Fruit fly (Drosophila melanogaster): ENCODE data around the gene CG9555.

The CG9555 gene

DNA sequence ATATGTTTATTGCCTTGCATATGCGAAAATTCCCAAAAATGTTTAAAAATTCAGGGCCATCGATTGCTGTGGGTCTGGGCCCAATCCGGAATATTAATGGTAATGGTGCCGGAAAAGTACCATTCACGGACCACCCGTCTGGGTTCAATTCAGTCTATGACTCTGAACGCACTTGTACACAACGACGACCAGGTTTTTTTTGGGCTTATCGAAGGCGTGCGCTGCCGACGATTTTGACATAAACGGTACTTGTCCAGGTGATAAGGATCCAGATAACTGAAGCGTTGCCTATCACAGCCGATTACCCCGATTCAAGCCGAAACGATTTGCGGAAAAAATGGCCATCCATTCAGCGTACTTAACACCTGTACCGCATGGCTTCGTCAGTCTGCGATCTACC lies at the start of gene CG9555:
CG9555 (plus strand) TSS at position 153 of the 400 bp plus-strand sequence.
- no peak for TF ChIP-seq h (optimal IDR thresholded peaks at IDR 0.05)
- no peak for TF ChIP-seq insv (optimal IDR thresholded peaks at IDR 0.05)
- no peak for TF ChIP-seq psq (optimal IDR thresholded peaks at IDR 0.05)
- TF ChIP-seq ttk (optimal IDR thresholded peaks at IDR 0.05) = no peak
- TF ChIP-seq Myc (optimal IDR thresholded peaks at IDR 0.05) = no peak
- TF ChIP-seq Sin3A (optimal IDR thresholded peaks at IDR 0.05) = no peak

dm6 chr2L:8941736-8942337 lies 49.7 kb upstream of the CG9555 start, which contains the start of gene Argl:
Argl (minus strand) TSS chr2L:8942105.
- TF ChIP-seq psq (optimal IDR thresholded peaks at IDR 0.05) (no peak), ttk (optimal IDR thresholded peaks at IDR 0.05) (no peak), insv (optimal IDR thresholded peaks at IDR 0.05) (no peak), Sin3A (optimal IDR thresholded peaks at IDR 0.05) (no peak), Myc (optimal IDR thresholded peaks at IDR 0.05) (no peak), h (optimal IDR thresholded peaks at IDR 0.05) (no peak)

DNA sequence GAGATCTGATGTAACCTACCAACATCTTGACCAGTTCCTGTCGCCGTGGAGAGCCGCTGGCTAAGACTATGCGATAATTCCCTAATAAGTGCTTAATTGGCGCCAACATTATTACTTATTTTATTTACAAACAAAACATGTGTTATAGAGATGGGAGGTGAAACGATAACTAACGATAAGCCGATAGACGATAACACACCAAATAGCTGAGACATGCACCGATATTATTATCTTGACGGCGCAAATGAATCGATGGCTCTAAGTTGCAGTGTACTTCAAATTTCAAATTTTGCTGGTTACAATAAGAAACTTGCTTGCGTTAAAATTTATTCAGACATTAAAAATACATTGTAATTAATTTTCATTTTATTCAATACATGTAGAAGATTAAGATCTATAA lies 48.4 kb upstream of the CG9555 start, which contains the start of gene CG9515:
CG9515 (minus strand) TSS at position 148 of the 400 bp plus-strand sequence.
- TF ChIP-seq insv (optimal IDR thresholded peaks at IDR 0.05) (no peak), ttk (optimal IDR thresholded peaks at IDR 0.05) (no peak), Myc (optimal IDR thresholded peaks at IDR 0.05) (no peak), h (optimal IDR thresholded peaks at IDR 0.05) (no peak), Sin3A (optimal IDR thresholded peaks at IDR 0.05) (no peak), psq (optimal IDR thresholded peaks at IDR 0.05) (no peak)

DNA sequence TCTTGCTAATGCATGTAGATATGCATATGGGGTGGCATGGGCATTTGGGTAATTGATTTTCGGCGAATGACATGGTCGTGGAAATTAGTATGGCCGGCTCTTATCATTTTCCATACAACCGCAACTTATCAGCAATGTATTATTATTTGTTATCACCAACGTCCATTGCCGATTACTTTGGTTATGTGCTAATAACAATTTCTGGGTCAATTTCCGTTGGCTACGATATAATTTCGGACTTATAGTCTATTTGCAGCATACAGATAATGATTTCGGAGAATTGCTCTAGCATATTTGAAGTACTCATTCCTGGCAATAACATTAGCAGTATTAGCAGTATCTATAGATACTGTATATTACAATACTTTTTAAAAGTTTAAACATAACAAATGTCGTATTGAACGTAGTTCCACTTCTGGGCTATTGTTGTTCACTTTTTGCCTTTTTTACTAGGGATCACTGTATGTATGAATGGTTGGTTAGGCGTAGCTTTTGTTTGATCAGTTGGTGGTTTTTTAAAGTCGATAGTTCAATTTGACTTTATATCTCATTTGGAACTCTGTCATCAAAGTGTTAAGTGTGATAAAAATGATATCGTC lies 44.7 kb upstream of the CG9555 start, which contains the start of gene CG46397:
CG46397 (plus strand) TSS at position 549 of the 599 bp plus-strand sequence.
- TF ChIP-seq ttk (optimal IDR thresholded peaks at IDR 0.05) (no peak), insv (optimal IDR thresholded peaks at IDR 0.05) (no peak), Sin3A (optimal IDR thresholded peaks at IDR 0.05) (no peak), psq (optimal IDR thresholded peaks at IDR 0.05) (no peak), Myc (optimal IDR thresholded peaks at IDR 0.05) (no peak), h (optimal IDR thresholded peaks at IDR 0.05) (no peak)

DNA sequence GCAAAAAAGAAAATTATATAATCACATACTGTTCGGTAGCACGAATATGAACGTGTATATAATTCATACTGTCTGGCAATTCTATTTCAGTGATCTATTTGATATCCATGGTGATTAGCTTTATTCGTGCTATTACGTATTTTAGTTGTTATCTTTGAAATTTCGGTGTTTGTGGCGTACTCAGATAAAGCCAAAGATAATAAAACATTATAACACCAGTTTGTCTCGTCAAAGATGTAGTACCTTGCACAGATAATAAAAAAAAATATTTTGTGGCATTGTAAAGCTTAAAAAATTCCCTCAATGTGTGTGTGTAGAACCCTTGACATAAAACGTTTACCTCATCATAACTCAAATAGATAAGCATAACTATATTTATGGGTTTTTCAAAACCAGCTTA lies 43.5 kb upstream of the CG9555 start:
- no peak for TF ChIP-seq insv (optimal IDR thresholded peaks at IDR 0.05)
- no peak for TF ChIP-seq h (optimal IDR thresholded peaks at IDR 0.05)
- no peak for TF ChIP-seq psq (optimal IDR thresholded peaks at IDR 0.05)
- no peak for TF ChIP-seq Myc (optimal IDR thresholded peaks at IDR 0.05)
- TF ChIP-seq Sin3A (optimal IDR thresholded peaks at IDR 0.05) = no peak
- no peak for TF ChIP-seq ttk (optimal IDR thresholded peaks at IDR 0.05)

dm6 chr2L:8948650-8949049 lies 42.9 kb upstream of the CG9555 start:
- no peak for TF ChIP-seq insv (optimal IDR thresholded peaks at IDR 0.05)
- no peak for TF ChIP-seq Sin3A (optimal IDR thresholded peaks at IDR 0.05)
- TF ChIP-seq ttk (optimal IDR thresholded peaks at IDR 0.05) = no peak
- no peak for TF ChIP-seq Myc (optimal IDR thresholded peaks at IDR 0.05)
- no peak for TF ChIP-seq psq (optimal IDR thresholded peaks at IDR 0.05)
- TF ChIP-seq h (optimal IDR thresholded peaks at IDR 0.05) = no peak

- TF ChIP-seq psq (optimal IDR thresholded peaks at IDR 0.05) = no peak
- TF ChIP-seq h (optimal IDR thresholded peaks at IDR 0.05) = no peak
Observed at dm6 chr2L:8949919-8950722, 41.4 kb upstream of the CG9555 start.

DNA sequence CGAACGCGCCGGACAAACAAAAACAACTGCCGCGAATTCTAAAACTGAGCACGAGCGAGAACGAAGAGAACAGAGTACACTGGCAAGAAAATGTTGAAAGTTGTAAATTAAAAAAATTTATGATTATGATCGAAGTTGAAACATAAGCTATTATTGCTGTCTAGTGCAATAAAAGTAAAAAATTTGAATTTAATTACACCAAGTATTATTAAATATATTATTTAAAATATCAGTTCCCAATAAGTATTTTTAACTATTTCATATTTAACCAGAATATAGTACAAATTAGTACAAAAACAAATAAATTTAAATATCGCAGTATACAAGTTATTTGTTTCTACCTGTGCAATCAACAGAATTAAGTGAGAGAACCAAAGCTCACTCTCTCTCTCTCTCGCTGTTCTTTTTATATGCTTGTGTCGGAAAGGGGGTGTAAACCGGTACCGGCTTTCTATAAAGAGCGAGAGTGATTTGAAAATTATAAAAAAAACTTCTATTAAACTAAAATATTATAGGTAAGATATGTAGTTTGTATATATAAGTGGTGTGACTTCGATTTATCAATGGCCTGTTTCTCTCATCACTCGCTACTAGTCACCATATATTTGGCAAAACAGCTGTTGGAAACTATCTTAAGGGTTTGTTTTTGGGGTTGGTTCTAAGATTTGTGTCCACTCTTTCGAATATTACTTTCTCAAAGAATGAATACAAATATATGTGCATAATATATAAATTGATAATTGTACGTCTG lies 40.2 kb upstream of the CG9555 start, which contains the start of gene C1GalTA:
C1GalTA (minus strand) TSS at position 33 of the 751 bp plus-strand sequence.
- TF ChIP-seq ttk (optimal IDR thresholded peaks at IDR 0.05) = no peak
- TF ChIP-seq Sin3A (optimal IDR thresholded peaks at IDR 0.05) = no peak
- TF ChIP-seq psq (optimal IDR thresholded peaks at IDR 0.05) = no peak
- no peak for TF ChIP-seq insv (optimal IDR thresholded peaks at IDR 0.05)
- TF ChIP-seq h (optimal IDR thresholded peaks at IDR 0.05) = no peak
- TF ChIP-seq Myc (optimal IDR thresholded peaks at IDR 0.05) = no peak

- TF ChIP-seq Sin3A (optimal IDR thresholded peaks at IDR 0.05) (no peak), psq (optimal IDR thresholded peaks at IDR 0.05) (no peak), Myc (optimal IDR thresholded peaks at IDR 0.05) (no peak), h (optimal IDR thresholded peaks at IDR 0.05) (no peak), insv (optimal IDR thresholded peaks at IDR 0.05) (no peak), ttk (optimal IDR thresholded peaks at IDR 0.05) (no peak)
Observed at dm6 chr2L:8952194-8953037, 39.1 kb upstream of the CG9555 start.

DNA sequence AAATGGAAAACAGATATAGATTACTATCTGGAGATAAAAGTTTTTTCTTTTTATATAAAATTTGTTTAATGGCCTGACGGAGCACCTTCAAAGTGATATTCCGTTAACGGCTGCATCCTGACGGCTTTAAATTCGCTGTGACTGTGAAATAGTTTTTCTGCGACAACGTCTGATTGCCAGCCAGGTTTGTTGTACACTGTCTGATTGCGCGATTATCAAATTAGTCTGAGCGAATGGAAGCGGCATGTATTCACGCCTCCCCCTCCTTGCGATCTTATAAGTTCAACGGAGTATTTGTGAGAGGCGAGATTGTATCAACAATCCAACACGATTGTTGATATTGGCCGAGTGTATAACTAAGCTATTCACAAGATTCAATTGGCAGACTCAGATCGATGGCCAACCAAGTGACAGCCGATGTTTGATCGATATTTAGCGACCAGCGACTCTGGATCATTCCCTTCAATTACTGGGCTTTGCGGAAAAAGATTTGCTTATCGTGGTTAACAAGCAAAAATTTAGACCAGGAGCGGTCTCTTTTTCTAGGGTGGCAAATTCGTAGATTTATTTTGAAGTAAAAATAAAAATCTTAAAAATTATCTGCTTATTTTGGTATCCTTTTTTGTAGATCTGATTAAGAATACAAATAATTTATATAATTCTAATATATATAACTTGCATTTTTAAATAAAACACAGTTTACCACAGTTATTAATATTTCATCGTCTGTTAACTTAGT lies 35.8 kb upstream of the CG9555 start:
- TF ChIP-seq Myc (optimal IDR thresholded peaks at IDR 0.05) (no peak), h (optimal IDR thresholded peaks at IDR 0.05) (no peak), Sin3A (optimal IDR thresholded peaks at IDR 0.05) (no peak), psq (optimal IDR thresholded peaks at IDR 0.05) (no peak), insv (optimal IDR thresholded peaks at IDR 0.05) (no peak), ttk (optimal IDR thresholded peaks at IDR 0.05) (no peak)

Measured in Kc167 (cell line).